Worm (Caenorhabditis elegans) whole organism, L4/young adult: ENCODE results near the gene H08J19.1.

Source experiments
- W03F9.2 ChIP-seq: fragments of 150-350 bp; optimal IDR thresholded peaks from 2 replicates; lab custom pipeline; 2014; ENCODE audit warnings: missing biosample characterization, missing genetic modification characterization
- him-1 ChIP-seq: sonication (generic microtip); optimal IDR thresholded peaks from 2 replicates; lab custom pipeline; 2016; ENCODE audit warnings: missing genotype, missing genetic modification reagents, missing genetic modification characterization, missing compliant biosample characterization

ce11 chrX:15657773-15658172, 15.0 kb downstream of the H08J19.1 start:
- no peak for TF ChIP-seq W03F9.2
- no peak for TF ChIP-seq him-1
